Fruit fly (Drosophila melanogaster) whole organism, embryonic: Measurements from ENCODE around the gene Sr-CIII.
A peak's percentile ranks its signal among the peaks of the same experiment; 100 is the strongest.

Source experiments
- ATbp ChIP-seq: fragments of 200-800 bp; sonication (Bioruptor generic); optimal IDR thresholded peaks from 2 replicates; lab custom pipeline; 2017; ENCODE audit warnings: missing biosample characterization, mild to moderate bottlenecking, missing genetic modification characterization, missing genetic modification reagents
- B-H2 ChIP-seq: fragments of 200-800 bp; sonication (Bioruptor generic); optimal IDR thresholded peaks from 2 replicates; lab custom pipeline; 2018; ENCODE audit warnings: missing biosample characterization, mild to moderate bottlenecking, missing genetic modification characterization
- C15 ChIP-seq: fragments of 200-800 bp; sonication (Bioruptor generic); IDR thresholded peaks from 3 replicates; pipeline ENCODE4 v1.3.6; 2022; ENCODE audit warnings: missing biosample characterization, missing genetic modification characterization
- CG10321 ChIP-seq: fragments of 200-800 bp; sonication (Bioruptor generic); IDR thresholded peaks from 2 replicates; pipeline ENCODE4 v1.3.6; 2022; ENCODE audit warnings: missing biosample characterization, missing genetic modification characterization
- CG10462 ChIP-seq: fragments of 200-800 bp; sonication (Bioruptor generic); optimal IDR thresholded peaks from 2 replicates; lab custom pipeline; 2016; ENCODE audit warnings: missing biosample characterization, missing genetic modification characterization
- CG11247 ChIP-seq: fragments of 200-800 bp; sonication (Bioruptor generic); IDR thresholded peaks from 2 replicates; pipeline ENCODE4 v1.3.6; 2022; ENCODE audit warnings: missing biosample characterization, missing genetic modification characterization
- CG12299 ChIP-seq: fragments of 200-800 bp; sonication (Bioruptor generic); optimal IDR thresholded peaks from 2 replicates; lab custom pipeline; 2018; ENCODE audit warnings: missing biosample characterization, mild to moderate bottlenecking, missing genetic modification characterization
- CG12744 ChIP-seq: fragments of 200-800 bp; sonication (Bioruptor generic); optimal IDR thresholded peaks from 2 replicates; lab custom pipeline; 2016; ENCODE audit warnings: missing biosample characterization, missing genetic modification characterization
- CG12769 ChIP-seq: fragments of 200-800 bp; sonication (Bioruptor generic); optimal IDR thresholded peaks from 2 replicates; lab custom pipeline; 2019; ENCODE audit warnings: missing biosample characterization, mild to moderate bottlenecking, missing genetic modification characterization, moderate library complexity
- CG13123 ChIP-seq: fragments of 200-800 bp; sonication (Bioruptor generic); optimal IDR thresholded peaks from 2 replicates; lab custom pipeline; 2016; ENCODE audit warnings: missing biosample characterization, missing genetic modification characterization
- CG13424 ChIP-seq: fragments of 200-800 bp; sonication (Bioruptor generic); optimal IDR thresholded peaks from 2 replicates; lab custom pipeline; 2019; ENCODE audit warnings: missing biosample characterization, mild to moderate bottlenecking, missing genetic modification characterization, moderate library complexity
- CG16815 ChIP-seq: fragments of 200-800 bp; sonication (Bioruptor generic); optimal IDR thresholded peaks from 3 replicates; lab custom pipeline; 2017; ENCODE audit warnings: missing biosample characterization, mild to moderate bottlenecking, missing genetic modification characterization
- CG17568 ChIP-seq: fragments of 200-800 bp; sonication (Bioruptor generic); optimal IDR thresholded peaks from 2 replicates; lab custom pipeline; 2018; ENCODE audit warnings: missing biosample characterization, mild to moderate bottlenecking, missing genetic modification characterization, moderate library complexity
- CG2889 ChIP-seq: fragments of 200-800 bp; sonication (Bioruptor generic); IDR thresholded peaks from 3 replicates; pipeline ENCODE4 v1.3.6; 2022; ENCODE audit warnings: missing biosample characterization, missing genetic modification characterization
- CG32772 ChIP-seq: fragments of 200-800 bp; sonication (Bioruptor generic); IDR thresholded peaks from 2 replicates; pipeline ENCODE4 v1.3.6; 2022; ENCODE audit warnings: missing biosample characterization, missing genetic modification characterization
- CG3281 ChIP-seq: fragments of 200-800 bp; sonication (Bioruptor generic); optimal IDR thresholded peaks from 3 replicates; lab custom pipeline; 2017; ENCODE audit warnings: missing biosample characterization, mild to moderate bottlenecking, missing genetic modification characterization
- CG4360 ChIP-seq: fragments of 200-800 bp; sonication (Bioruptor generic); IDR thresholded peaks from 2 replicates; pipeline ENCODE4 v1.3.6; 2022; ENCODE audit warnings: missing biosample characterization, missing genetic modification characterization
- CG4424 ChIP-seq: fragments of 200-800 bp; sonication (Bioruptor generic); optimal IDR thresholded peaks from 3 replicates; lab custom pipeline; 2016; ENCODE audit warnings: missing biosample characterization, missing genetic modification characterization
- CG6654 ChIP-seq: fragments of 200-800 bp; sonication (Bioruptor generic); optimal IDR thresholded peaks from 2 replicates; lab custom pipeline; 2017; ENCODE audit warnings: missing biosample characterization, mild to moderate bottlenecking, missing genetic modification characterization
- CG7745 ChIP-seq: fragments of 200-800 bp; sonication (Bioruptor generic); optimal IDR thresholded peaks from 2 replicates; lab custom pipeline; 2018; ENCODE audit warnings: missing biosample characterization, mild to moderate bottlenecking, missing genetic modification characterization, moderate library complexity
- CG7839 ChIP-seq: fragments of 200-800 bp; sonication (Bioruptor generic); optimal IDR thresholded peaks from 3 replicates; lab custom pipeline; 2018; ENCODE audit warnings: missing biosample characterization, mild to moderate bottlenecking, missing genetic modification characterization, moderate library complexity
- CoRest ChIP-seq: fragments of 200-800 bp; sonication (Bioruptor generic); optimal IDR thresholded peaks from 3 replicates; lab custom pipeline; 2018; ENCODE audit warnings: missing biosample characterization, mild to moderate bottlenecking, missing genetic modification characterization, moderate library complexity
- D ChIP-seq, 2 experiments: fragments of 200-800 bp in 1 of 2; fragments of >200 bp in 1 of 2; sonication (Bioruptor generic) in 1 of 2; optimal IDR thresholded peaks; 2 replicates in 1 of 2; 3 replicates in 1 of 2; lab custom pipeline; 2017; ENCODE audit warnings: mild to moderate bottlenecking in 1 of 2, missing biosample characterization in 1 of 2, missing genetic modification characterization in 1 of 2, missing genetic modification reagents in 1 of 2
- D19A ChIP-seq: fragments of 200-800 bp; optimal IDR thresholded peaks from 3 replicates; lab custom pipeline; 2019; ENCODE audit warnings: missing biosample characterization, mild to moderate bottlenecking, missing genetic modification characterization, moderate library complexity
- Dad ChIP-seq: fragments of 200-800 bp; sonication (Bioruptor generic); optimal IDR thresholded peaks from 3 replicates; lab custom pipeline; 2016; ENCODE audit warnings: missing biosample characterization, missing genetic modification characterization
- Dip2 ChIP-seq: fragments of 200-800 bp; sonication (Bioruptor generic); IDR thresholded peaks from 2 replicates; pipeline ENCODE4 v1.3.6; 2022; ENCODE audit warnings: missing biosample characterization, missing genetic modification characterization
- Dref ChIP-seq: fragments of 200-800 bp; sonication (Bioruptor generic); IDR thresholded peaks from 2 replicates; pipeline ENCODE4 v1.3.6; 2022; ENCODE audit warnings: missing biosample characterization, missing genetic modification characterization
- HLH3B ChIP-seq: fragments of 200-800 bp; sonication (Bioruptor generic); IDR thresholded peaks from 2 replicates; pipeline ENCODE4 v1.3.6; 2022; ENCODE audit warnings: missing biosample characterization, missing genetic modification characterization
- Hand ChIP-seq: fragments of 200-800 bp; sonication (Bioruptor generic); optimal IDR thresholded peaks from 2 replicates; lab custom pipeline; 2017; ENCODE audit warnings: mild to moderate bottlenecking, missing biosample characterization, missing genetic modification reagents, missing genetic modification characterization
- Mrtf ChIP-seq: fragments of 200-800 bp; sonication (Bioruptor generic); IDR thresholded peaks from 3 replicates; pipeline ENCODE4 v1.3.6; 2022; ENCODE audit warnings: missing biosample characterization, missing genetic modification characterization
- TFAM ChIP-seq: fragments of 200-800 bp; sonication (Bioruptor generic); optimal IDR thresholded peaks from 2 replicates; lab custom pipeline; 2017; ENCODE audit warnings: missing biosample characterization, missing genetic modification characterization, inconsistent platforms
- al ChIP-seq: fragments of 200-800 bp; sonication (Bioruptor generic); IDR thresholded peaks from 2 replicates; pipeline ENCODE4 v1.3.6; 2022; ENCODE audit warnings: missing biosample characterization, missing genetic modification characterization
- cg ChIP-seq: fragments of 200-800 bp; sonication (Bioruptor generic); optimal IDR thresholded peaks from 3 replicates; lab custom pipeline; 2019; ENCODE audit warnings: missing biosample characterization, mild to moderate bottlenecking, missing genetic modification characterization, moderate library complexity
- chn ChIP-seq: fragments of 200-800 bp; sonication (Bioruptor generic); optimal IDR thresholded peaks from 2 replicates; lab custom pipeline; 2016; ENCODE audit warnings: missing biosample characterization, missing genetic modification characterization
- dpn ChIP-seq, 2 experiments: fragments of 200-800 bp; sonication (Bioruptor generic); optimal IDR thresholded peaks; 3 replicates each; lab custom pipeline; 2016; ENCODE audit warnings: missing biosample characterization in 2 of 2, missing genetic modification characterization in 2 of 2
- fd96Cb ChIP-seq: fragments of 200-800 bp; sonication (Bioruptor generic); optimal IDR thresholded peaks from 2 replicates; lab custom pipeline; 2018; ENCODE audit warnings: missing biosample characterization, mild to moderate bottlenecking, missing genetic modification characterization, moderate library complexity
- gce ChIP-seq: fragments of 200-800 bp; sonication (Bioruptor generic); IDR thresholded peaks from 3 replicates; pipeline ENCODE4 v1.3.6; 2022; ENCODE audit warnings: missing biosample characterization, missing genetic modification characterization
- hb ChIP-seq: fragments of 200-800 bp; sonication (Bioruptor generic); IDR thresholded peaks from 3 replicates; pipeline ENCODE4 v1.3.6; 2022; ENCODE audit warnings: missing biosample characterization, missing genetic modification characterization; ENCODE audit not compliant: partially characterized antibody
- lola ChIP-seq, 3 experiments: fragments of >200 bp in 2 of 3; fragments of 200-800 bp in 1 of 3; sonication (Bioruptor generic) in 1 of 3; optimal IDR thresholded peaks; 2 replicates each; lab custom pipeline; 2017 to 2019; ENCODE audit warnings: missing biosample characterization in 3 of 3, missing genetic modification characterization in 3 of 3, mild to moderate bottlenecking in 1 of 3, moderate library complexity in 1 of 3
- pb ChIP-seq: fragments of 200-800 bp; sonication (Bioruptor generic); optimal IDR thresholded peaks from 3 replicates; lab custom pipeline; 2016; ENCODE audit warnings: missing biosample characterization, missing genetic modification characterization
- pho ChIP-seq: fragments of 200-800 bp; sonication (Bioruptor generic); optimal IDR thresholded peaks from 2 replicates; lab custom pipeline; 2016; ENCODE audit warnings: missing biosample characterization, missing genetic modification characterization
- ranshi ChIP-seq: fragments of 200-800 bp; sonication (Bioruptor generic); IDR thresholded peaks from 2 replicates; pipeline ENCODE4 v1.3.6; 2022; ENCODE audit warnings: missing biosample characterization, missing genetic modification characterization
- sd ChIP-seq: fragments of 200-800 bp; sonication (Bioruptor generic); optimal IDR thresholded peaks from 3 replicates; lab custom pipeline; 2018; ENCODE audit warnings: missing biosample characterization, mild to moderate bottlenecking, missing genetic modification characterization, moderate library complexity
- sens ChIP-seq: fragments of 200-800 bp; sonication (Bioruptor generic); peaks from one replicate; lab custom pipeline; 2016; ENCODE audit warnings: missing biosample characterization, missing genetic modification characterization
- twi ChIP-seq: fragments of 200-800 bp; optimal IDR thresholded peaks from 2 replicates; lab custom pipeline; 2019; ENCODE audit warnings: missing biosample characterization, mild to moderate bottlenecking, missing genetic modification characterization, moderate library complexity
- usp ChIP-seq: fragments of >200 bp; optimal IDR thresholded peaks from 2 replicates; lab custom pipeline; 2017; ENCODE audit warnings: missing biosample characterization, missing genetic modification characterization
- vnd ChIP-seq: fragments of 200-800 bp; sonication (Bioruptor generic); IDR thresholded peaks from 3 replicates; pipeline ENCODE4 v1.3.6; 2022; ENCODE audit warnings: missing biosample characterization, missing genetic modification characterization; ENCODE audit not compliant: partially characterized antibody

Sr-CIII gene

dm6 chr2L:4089613-4090012 lies 30.5 kb upstream of the Sr-CIII start:
- TF ChIP-seq cg (GFP tag; lab: Kevin White, UChicago) = peak; percentile 35
- TF ChIP-seq dpn (GFP tag; optimal IDR thresholded peaks at IDR 0.05; lab: Kevin White, UChicago) = no peak
- no peak for TF ChIP-seq CG32772 (GFP tag; lab: Robert Waterston, UW)
- no peak for TF ChIP-seq CG13123
- no peak for TF ChIP-seq CG10462
- TF ChIP-seq CG4424 (GFP tag; lab: Kevin White, UChicago) = peak; percentile 52
- TF ChIP-seq sens = peak; percentile 57
- no peak for TF ChIP-seq CG16815 (GFP tag; lab: Kevin White, UChicago)
- TF ChIP-seq CG12744 (GFP tag; lab: Kevin White, UChicago) = no peak
- no peak for TF ChIP-seq al (GFP tag; lab: Robert Waterston, UW)
- no peak for TF ChIP-seq D19A (tag; lab: Kevin White, UChicago)
- TF ChIP-seq CG11247 (GFP tag; lab: Robert Waterston, UW) = no peak
- TF ChIP-seq gce = no peak
- TF ChIP-seq Hand (GFP tag; lab: Kevin White, UChicago) = no peak

DNA sequence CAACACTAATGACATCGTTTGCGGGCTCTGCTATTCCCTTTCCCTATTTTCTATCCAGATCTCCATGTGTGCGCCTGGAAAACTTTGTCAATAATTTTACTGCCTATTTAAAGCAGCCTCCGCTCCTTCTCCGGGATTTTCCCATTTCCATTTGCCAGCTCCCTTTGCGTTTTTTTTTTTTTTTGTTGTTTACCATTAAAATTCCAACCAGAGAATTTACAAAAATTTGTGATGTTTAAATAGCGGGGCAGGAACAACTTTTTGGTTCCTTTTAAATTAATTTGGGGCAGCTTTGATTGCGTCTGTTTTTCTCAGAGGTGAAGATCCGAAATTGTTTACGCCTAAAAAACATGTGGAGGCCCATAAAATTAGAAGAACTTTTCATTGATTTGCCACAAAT lies 28.4 kb upstream of the Sr-CIII start:
- TF ChIP-seq CG7745 (tag; lab: Kevin White, UChicago) (peak; percentile 46), sens (peak; percentile 74), CG2889 (GFP tag; lab: Robert Waterston, UW) (no peak), sd (tag; lab: Kevin White, UChicago) (peak; percentile 92), twi (tag; lab: Kevin White, UChicago) (peak; percentile 60)
- TF ChIP-seq, all 482 proteins: peak for 4

dm6 chr2L:4093728-4094324 lies 26.3 kb upstream of the Sr-CIII start:
- TF ChIP-seq CG7839 (peak; percentile 78), ATbp (GFP tag; lab: Kevin White, UChicago) (peak; percentile 76), ranshi (peak; percentile 79), CG12769 (peak; percentile 83), CG3281 (GFP tag; lab: Kevin White, UChicago) (peak; percentile 54), CoRest (tag; lab: Kevin White, UChicago) (peak; percentile 67), Mrtf (GFP tag; lab: Robert Waterston, UW) (peak; percentile 72; the same call in 2 of the 3 replicates), CG17568 (GFP tag; lab: Kevin White, UChicago) (peak; percentile 51), HLH3B (GFP tag; lab: Robert Waterston, UW) (peak; percentile 84), Dip2 (GFP tag; lab: Robert Waterston, UW) (no peak), CG13424 (tag; lab: Kevin White, UChicago) (peak; percentile 57), C15 (GFP tag; lab: Robert Waterston, UW) (0 out of 3 replicates have a peak, but pooled peaks have one; percentile 28), chn (GFP tag; lab: Kevin White, UChicago) (peak; percentile 60), D (optimal IDR thresholded peaks at IDR 0.05; lab: Kevin White, UChicago) (no peak), D (GFP tag; optimal IDR thresholded peaks at IDR 0.05; lab: Kevin White, UChicago) (peak; percentile 61), hb (GFP tag; lab: Robert Waterston, UW) (no peak), pb (peak; percentile 32), Dref (GFP tag; lab: Robert Waterston, UW) (no peak), lola (GFP tag; optimal IDR thresholded peaks at IDR 0.05; lab: Kevin White, UChicago) (peak in 1 of 3 experiments; percentile 62), usp (GFP tag; lab: Kevin White, UChicago) (no peak), Dad (GFP tag; lab: Kevin White, UChicago) (peak; percentile 5), TFAM (GFP tag; lab: Kevin White, UChicago) (no peak), vnd (GFP tag; lab: Robert Waterston, UW) (no peak), pho (GFP tag; lab: Kevin White, UChicago) (peak; percentile 42), CG4360 (no peak), CG12299 (tag; lab: Kevin White, UChicago) (peak; percentile 11), CG6654 (GFP tag; lab: Kevin White, UChicago) (peak; percentile 51), CG10321 (GFP tag; lab: Robert Waterston, UW) (no peak), B-H2 (GFP tag; lab: Kevin White, UChicago) (no peak), fd96Cb (tag; lab: Kevin White, UChicago) (peak; percentile 75)
